Worm (Caenorhabditis elegans) whole organism, young adult: ENCODE measurements around the gene myo-3.

Source experiments
- B0019.2 ChIP-seq: fragments of 200-800 bp; sonication (Bioruptor generic); conservative IDR thresholded peaks from 2 replicates; pipeline ENCODE4 v1.3.6; 2022; ENCODE audit warnings: missing genetic modification reagents, missing genetic modification characterization, missing compliant biosample characterization
- C06A6.2 ChIP-seq: fragments of 200-800 bp; sonication (Bioruptor generic); conservative IDR thresholded peaks from 2 replicates; pipeline ENCODE4 v1.3.6; 2022; ENCODE audit warnings: missing genetic modification characterization, missing compliant biosample characterization
- F33H1.4 ChIP-seq: fragments of 200-800 bp; sonication (Bioruptor generic); IDR thresholded peaks from 2 replicates; pipeline ENCODE4 v1.3.6; 2022; ENCODE audit warnings: missing genetic modification reagents, missing genetic modification characterization, missing compliant biosample characterization
- F37B4.10 ChIP-seq: fragments of 200-800 bp; sonication (Bioruptor generic); IDR thresholded peaks from 2 replicates; pipeline ENCODE4 v1.3.6; 2022; ENCODE audit warnings: missing genetic modification characterization, missing compliant biosample characterization
- T26A5.8 ChIP-seq: sonication (generic microtip); optimal IDR thresholded peaks from 2 replicates; lab custom pipeline; 2016; ENCODE audit warnings: missing genetic modification characterization, missing compliant biosample characterization
- Y53G8AR.9 ChIP-seq: fragments of 200-800 bp; sonication (Bioruptor generic); conservative IDR thresholded peaks from 2 replicates; pipeline ENCODE4 v1.3.6; 2022; ENCODE audit warnings: missing genetic modification reagents, missing genetic modification characterization, missing compliant biosample characterization
- Y56A3A.18 ChIP-seq: fragments of 200-800 bp; sonication (Bioruptor generic); IDR thresholded peaks from 2 replicates; pipeline ENCODE4 v1.3.6; 2022; ENCODE audit warnings: missing genetic modification reagents, missing genetic modification characterization, missing compliant biosample characterization
- Y79H2A.3 ChIP-seq: fragments of 200-800 bp; sonication (Bioruptor generic); conservative IDR thresholded peaks from 2 replicates; pipeline ENCODE4 v1.3.6; 2022; ENCODE audit warnings: missing genetic modification reagents, missing genetic modification characterization, missing compliant biosample characterization
- Y95B8A.8 ChIP-seq: fragments of 200-800 bp; sonication (Bioruptor generic); IDR thresholded peaks from 2 replicates; pipeline ENCODE4 v1.3.6; 2022; ENCODE audit warnings: missing genetic modification reagents, missing genetic modification characterization, missing compliant biosample characterization
- ZK185.1 ChIP-seq: sonication (generic microtip); optimal IDR thresholded peaks from 2 replicates; lab custom pipeline; 2016; ENCODE audit warnings: mild to moderate bottlenecking, missing genetic modification characterization, missing compliant biosample characterization; ENCODE audit not compliant: poor library complexity, severe bottlenecking
- atf-7 ChIP-seq: sonication (generic microtip); optimal IDR thresholded peaks from 2 replicates; lab custom pipeline; 2017; ENCODE audit warnings: mild to moderate bottlenecking, missing genetic modification characterization, missing compliant biosample characterization
- attf-3 ChIP-seq: fragments of 200-800 bp; sonication (Bioruptor generic); conservative IDR thresholded peaks from 2 replicates; pipeline ENCODE4 v1.3.6; 2022; ENCODE audit warnings: missing genetic modification reagents, missing genetic modification characterization, missing compliant biosample characterization
- attf-6 ChIP-seq: fragments of 200-800 bp; sonication (Bioruptor generic); IDR thresholded peaks from 2 replicates; pipeline ENCODE4 v1.3.6; 2022; ENCODE audit warnings: missing genetic modification reagents, missing genetic modification characterization, missing compliant biosample characterization
- ceh-58 ChIP-seq: fragments of 200-800 bp; sonication (Bioruptor generic); IDR thresholded peaks from 2 replicates; pipeline ENCODE4 v1.3.6; 2022; ENCODE audit warnings: missing genetic modification characterization, missing compliant biosample characterization
- dpl-1 ChIP-seq: fragments of 150-350 bp; optimal IDR thresholded peaks from 2 replicates; lab custom pipeline; 2014; ENCODE audit warnings: missing biosample characterization, missing genetic modification reagents, missing genetic modification characterization
- efl-1 ChIP-seq: fragments of 150-350 bp; optimal IDR thresholded peaks from 2 replicates; lab custom pipeline; 2014; ENCODE audit warnings: missing biosample characterization, missing genetic modification reagents, missing genetic modification characterization
- egl-44 ChIP-seq: fragments of 200-800 bp; sonication (Bioruptor generic); IDR thresholded peaks from 2 replicates; pipeline ENCODE4 v1.3.6; 2022; ENCODE audit warnings: missing genetic modification reagents, missing genetic modification characterization, missing compliant biosample characterization
- ets-4 ChIP-seq: fragments of 200-800 bp; sonication (Bioruptor generic); optimal IDR thresholded peaks from 2 replicates; lab custom pipeline; 2018; ENCODE audit warnings: mild to moderate bottlenecking, missing genetic modification characterization, missing compliant biosample characterization
- hlh-12 ChIP-seq: sonication (generic microtip); optimal IDR thresholded peaks from 2 replicates; lab custom pipeline; 2016; ENCODE audit warnings: missing genetic modification characterization, missing compliant biosample characterization
- hmg-1.2 ChIP-seq: fragments of 200-800 bp; sonication (Bioruptor generic); IDR thresholded peaks from 2 replicates; pipeline ENCODE4 v1.3.6; 2022; ENCODE audit warnings: missing genetic modification reagents, missing genetic modification characterization, missing compliant biosample characterization
- hrde-1 ChIP-seq: sonication (generic microtip); optimal IDR thresholded peaks from 2 replicates; lab custom pipeline; 2016; ENCODE audit warnings: missing genetic modification characterization, mild to moderate bottlenecking, missing compliant biosample characterization, moderate library complexity, missing genotype, missing genetic modification reagents, borderline replicate concordance
- let-607 ChIP-seq, 2 experiments: fragments of 200-800 bp in 1 of 2; sonication (Bioruptor generic) in 1 of 2; sonication (generic microtip) in 1 of 2; optimal IDR thresholded peaks; 2 replicates each; lab custom pipeline; 2016 to 2018; ENCODE audit warnings: mild to moderate bottlenecking in 2 of 2, missing compliant biosample characterization in 2 of 2, missing genetic modification characterization in 2 of 2, moderate library complexity in 2 of 2, missing genotype in 1 of 2
- lin-35 ChIP-seq, 3 experiments: fragments of 150-350 bp in 2 of 3; sonication (generic microtip) in 1 of 3; optimal IDR thresholded peaks; 2 replicates each; lab custom pipeline; 2014 to 2018; ENCODE audit warnings: missing biosample characterization in 3 of 3, missing genetic modification characterization in 3 of 3, missing genetic modification reagents in 3 of 3
- lin-40 ChIP-seq: sonication (generic microtip); optimal IDR thresholded peaks from 2 replicates; lab custom pipeline; 2016; ENCODE audit warnings: missing genetic modification characterization, mild to moderate bottlenecking, missing compliant biosample characterization, missing genotype, missing genetic modification reagents
- madf-3 ChIP-seq: fragments of 200-800 bp; sonication (Bioruptor generic); IDR thresholded peaks from 2 replicates; pipeline ENCODE4 v1.3.6; 2022; ENCODE audit warnings: missing genetic modification reagents, missing genetic modification characterization, missing compliant biosample characterization
- madf-6 ChIP-seq: fragments of 200-800 bp; sonication (Bioruptor generic); IDR thresholded peaks from 2 replicates; pipeline ENCODE4 v1.3.6; 2022; ENCODE audit warnings: missing genetic modification reagents, missing genetic modification characterization, missing compliant biosample characterization
- mcd-1 ChIP-seq: fragments of 200-800 bp; sonication (Bioruptor generic); IDR thresholded peaks from 2 replicates; pipeline ENCODE4 v1.3.6; 2022; ENCODE audit warnings: missing genetic modification reagents, missing genetic modification characterization, missing compliant biosample characterization
- nfya-1 ChIP-seq: sonication (generic microtip); optimal IDR thresholded peaks from 2 replicates; lab custom pipeline; 2017; ENCODE audit warnings: antibody characterized with exemption, missing compliant biosample characterization, missing genetic modification characterization, borderline replicate concordance; ENCODE audit not compliant: insufficient read depth
- nfya-2 ChIP-seq: fragments of 200-800 bp; sonication (Bioruptor generic); IDR thresholded peaks from 2 replicates; pipeline ENCODE4 v1.3.6; 2022; ENCODE audit warnings: missing genetic modification reagents, missing genetic modification characterization, missing compliant biosample characterization
- nhr-80 ChIP-seq: sonication (generic microtip); optimal IDR thresholded peaks from 2 replicates; lab custom pipeline; 2016; ENCODE audit warnings: missing genetic modification characterization, missing compliant biosample characterization
- pha-4 ChIP-seq: fragments of 150-350 bp; sonication (generic microtip); optimal IDR thresholded peaks from 2 replicates; lab custom pipeline; 2014; ENCODE audit warnings: missing biosample characterization, missing genetic modification reagents, missing genetic modification characterization
- sdz-38 ChIP-seq: sonication (generic microtip); optimal IDR thresholded peaks from 2 replicates; lab custom pipeline; 2016; ENCODE audit warnings: missing genotype, missing genetic modification characterization, missing compliant biosample characterization
- sea-2 ChIP-seq: fragments of 200-800 bp; sonication (Bioruptor generic); IDR thresholded peaks from 2 replicates; pipeline ENCODE4 v1.3.6; 2022; ENCODE audit warnings: missing genetic modification characterization, missing compliant biosample characterization
- somi-1 ChIP-seq: fragments of 200-800 bp; sonication (Bioruptor generic); optimal IDR thresholded peaks from 2 replicates; lab custom pipeline; 2018; ENCODE audit warnings: mild to moderate bottlenecking, missing genetic modification characterization, missing compliant biosample characterization
- sptf-2 ChIP-seq: fragments of 200-800 bp; sonication (Bioruptor generic); optimal IDR thresholded peaks from 2 replicates; lab custom pipeline; 2018; ENCODE audit warnings: mild to moderate bottlenecking, missing genetic modification characterization, missing compliant biosample characterization
- tbx-9 ChIP-seq: sonication (generic microtip); optimal IDR thresholded peaks from 2 replicates; lab custom pipeline; 2016; ENCODE audit warnings: borderline replicate concordance, missing genetic modification characterization, inconsistent platforms, missing compliant biosample characterization
- tlf-1 ChIP-seq: fragments of 200-800 bp; sonication (Bioruptor generic); optimal IDR thresholded peaks from 2 replicates; lab custom pipeline; 2018; ENCODE audit warnings: mild to moderate bottlenecking, missing genetic modification characterization, missing compliant biosample characterization
- zim-3 ChIP-seq: sonication (generic microtip); optimal IDR thresholded peaks from 2 replicates; lab custom pipeline; 2017; ENCODE audit warnings: mild to moderate bottlenecking, missing genetic modification characterization, moderate library complexity, missing compliant biosample characterization
- ztf-28 ChIP-seq: fragments of 200-800 bp; sonication (Bioruptor generic); IDR thresholded peaks from 2 replicates; pipeline ENCODE4 v1.3.6; 2022; ENCODE audit warnings: missing genetic modification reagents, missing genetic modification characterization, missing compliant biosample characterization
- ztf-3 ChIP-seq: fragments of 200-800 bp; sonication (Bioruptor generic); optimal IDR thresholded peaks from 2 replicates; lab custom pipeline; 2018; ENCODE audit warnings: mild to moderate bottlenecking, missing genetic modification characterization, missing compliant biosample characterization

Gene myo-3

ce11 chrV:12276946-12277345 lies 42.8 kb upstream of the myo-3 start, which contains the start of gene bnc-1:
Gene bnc-1, minus strand, starts transcription at chrV:12277046.
- TF ChIP-seq F37B4.10 (GFP tag; lab: Robert Waterston, UW): no peak
- TF ChIP-seq pha-4: no peak
- TF ChIP-seq zim-3 (tag; lab: Kevin White, UChicago): no peak
- no peak for TF ChIP-seq attf-6 (GFP tag; lab: Robert Waterston, UW)
- TF ChIP-seq tlf-1: no peak
- no peak for TF ChIP-seq T26A5.8 (tag; lab: Kevin White, UChicago)

ce11 chrV:12275714-12276113 lies 41.6 kb upstream of the myo-3 start:
- TF ChIP-seq nfya-2 (GFP tag; lab: Robert Waterston, UW) (0 out of 2 replicates have a peak, but pooled peaks have one; percentile 44), sdz-38 (no peak), madf-3 (GFP tag; lab: Robert Waterston, UW) (0 out of 2 replicates have a peak, but pooled peaks have one; percentile 44), ZK185.1 (tag; lab: Kevin White, UChicago) (no peak), ztf-28 (GFP tag; lab: Robert Waterston, UW) (0 out of 2 replicates have a peak, but pooled peaks have one; percentile 9), C06A6.2 (no peak), sptf-2 (no peak), lin-40 (tag; lab: Kevin White, UChicago) (no peak), Y56A3A.18 (GFP tag; lab: Robert Waterston, UW) (no peak), let-607 (tag; optimal IDR thresholded peaks at IDR 0.05; lab: Kevin White, UChicago) (no peak), ceh-58 (GFP tag; lab: Robert Waterston, UW) (no peak), hmg-1.2 (no peak), Y79H2A.3 (GFP tag; lab: Robert Waterston, UW) (0 out of 2 replicates have a peak, but pooled peaks have one; percentile 43), nhr-80 (tag; lab: Kevin White, UChicago) (no peak), attf-3 (0 out of 2 replicates have a peak, but pooled peaks have one; percentile 20), B0019.2 (GFP tag; lab: Robert Waterston, UW) (no peak), ztf-3 (GFP tag; lab: Kevin White, UChicago) (no peak), T26A5.8 (tag; lab: Kevin White, UChicago) (no peak), hlh-12 (tag; lab: Kevin White, UChicago) (no peak), efl-1 (GFP tag; lab: Kevin White, UChicago) (no peak), pha-4 (no peak), Y53G8AR.9 (GFP tag; lab: Robert Waterston, UW) (no peak), somi-1 (no peak), hrde-1 (tag; lab: Kevin White, UChicago) (peak; percentile 67), sea-2 (GFP tag; lab: Robert Waterston, UW) (no peak), nfya-1 (tag; lab: Kevin White, UChicago) (no peak), zim-3 (tag; lab: Kevin White, UChicago) (no peak), lin-35 (GFP tag; optimal IDR thresholded peaks at IDR 0.05; lab: Kevin White, UChicago) (peak in 1 of 3 experiments; percentile 4), F33H1.4 (no peak), egl-44 (GFP tag; lab: Robert Waterston, UW) (no peak), ets-4 (no peak), tbx-9 (tag; lab: Kevin White, UChicago) (no peak), Y95B8A.8 (GFP tag; lab: Robert Waterston, UW) (no peak)

- TF ChIP-seq madf-6 (GFP tag; lab: Robert Waterston, UW) (0 out of 2 replicates have a peak, but pooled peaks have one; percentile 19), dpl-1 (GFP tag; lab: Kevin White, UChicago) (peak; percentile 21), atf-7 (tag; lab: Kevin White, UChicago) (no peak), nfya-2 (GFP tag; lab: Robert Waterston, UW) (no peak), mcd-1 (GFP tag; lab: Robert Waterston, UW) (peak; percentile 61; the same call in 1 of the 2 replicates), efl-1 (GFP tag; lab: Kevin White, UChicago) (peak; percentile 67)
Observed at ce11 chrV:12271495-12271894, 37.4 kb upstream of the myo-3 start, which contains the start of the genes tsfm-1 and capg-2. Gene tsfm-1, minus strand, starts transcription at chrV:12271551. Gene capg-2, plus strand, starts transcription at chrV:12271873.
